Fruit fly (Drosophila melanogaster) whole organism, embryonic: Measurements from ENCODE around the gene Alh.

Experiments used
- Abd-B ChIP-seq: fragments of 200-800 bp; sonication (Bioruptor generic); optimal IDR thresholded peaks from 2 replicates; lab custom pipeline; 2018; ENCODE audit warnings: missing biosample characterization, mild to moderate bottlenecking, missing genetic modification characterization, moderate library complexity
- BtbVII ChIP-seq: fragments of 200-800 bp; sonication (Bioruptor generic); optimal IDR thresholded peaks from 3 replicates; lab custom pipeline; 2017; ENCODE audit warnings: missing biosample characterization, mild to moderate bottlenecking, missing genetic modification characterization
- CG10209 ChIP-seq: fragments of 200-800 bp; sonication (Bioruptor generic); optimal IDR thresholded peaks from 3 replicates; lab custom pipeline; 2017; ENCODE audit warnings: missing biosample characterization, mild to moderate bottlenecking, missing genetic modification characterization, missing genetic modification reagents
- CG11696 ChIP-seq: fragments of 200-800 bp; sonication (Bioruptor generic); IDR thresholded peaks from 2 replicates; pipeline ENCODE4 v1.3.6; 2022; ENCODE audit warnings: missing biosample characterization, missing genetic modification characterization
- CG13775 ChIP-seq: fragments of 200-800 bp; sonication (Bioruptor generic); optimal IDR thresholded peaks from 3 replicates; lab custom pipeline; 2017; ENCODE audit warnings: missing biosample characterization, mild to moderate bottlenecking, missing genetic modification characterization
- CG15514 ChIP-seq: fragments of 200-800 bp; sonication (Bioruptor generic); optimal IDR thresholded peaks from 3 replicates; lab custom pipeline; 2017; ENCODE audit warnings: missing biosample characterization, missing genetic modification characterization, mild to moderate bottlenecking, moderate library complexity, missing genetic modification reagents
- CG15696 ChIP-seq: fragments of 200-800 bp; sonication (Bioruptor generic); optimal IDR thresholded peaks from 2 replicates; lab custom pipeline; 2019; ENCODE audit warnings: missing biosample characterization, mild to moderate bottlenecking, missing genetic modification characterization, moderate library complexity
- CG17359 ChIP-seq: fragments of 200-800 bp; sonication (Bioruptor generic); optimal IDR thresholded peaks from 3 replicates; lab custom pipeline; 2018; ENCODE audit warnings: missing biosample characterization, mild to moderate bottlenecking, missing genetic modification characterization, moderate library complexity
- CG17361 ChIP-seq: fragments of 200-800 bp; sonication (Bioruptor generic); IDR thresholded peaks from 3 replicates; pipeline ENCODE4 v1.3.6; 2022; ENCODE audit warnings: missing biosample characterization, missing genetic modification characterization
- CG2712 ChIP-seq: fragments of 200-800 bp; optimal IDR thresholded peaks from 3 replicates; lab custom pipeline; 2019; ENCODE audit warnings: missing biosample characterization, mild to moderate bottlenecking, missing genetic modification characterization, moderate library complexity
- CG31224 ChIP-seq: fragments of 200-800 bp; sonication (Bioruptor generic); IDR thresholded peaks from 2 replicates; pipeline ENCODE4 v1.3.6; 2022; ENCODE audit warnings: missing biosample characterization, missing genetic modification characterization
- CG33213 ChIP-seq: fragments of 200-800 bp; sonication (Bioruptor generic); optimal IDR thresholded peaks from 3 replicates; lab custom pipeline; 2016; ENCODE audit warnings: missing biosample characterization, missing genetic modification characterization
- CG4730 ChIP-seq: fragments of 200-800 bp; sonication (Bioruptor generic); IDR thresholded peaks from 2 replicates; pipeline ENCODE4 v1.3.6; 2022; ENCODE audit warnings: missing biosample characterization, missing genetic modification characterization
- CG4820 ChIP-seq: fragments of 200-800 bp; sonication (Bioruptor generic); optimal IDR thresholded peaks from 3 replicates; lab custom pipeline; 2016; ENCODE audit warnings: missing biosample characterization, missing genetic modification characterization
- CG4854 ChIP-seq: fragments of 200-800 bp; sonication (Bioruptor generic); optimal IDR thresholded peaks from 2 replicates; lab custom pipeline; 2016; ENCODE audit warnings: missing biosample characterization, missing genetic modification characterization, inconsistent platforms
- CG6689 ChIP-seq: fragments of 200-800 bp; sonication (Bioruptor generic); IDR thresholded peaks from 2 replicates; pipeline ENCODE4 v1.3.6; 2022; ENCODE audit warnings: missing biosample characterization, missing genetic modification characterization
- CG7556 ChIP-seq: fragments of 200-800 bp; sonication (Bioruptor generic); optimal IDR thresholded peaks from 2 replicates; lab custom pipeline; 2017; ENCODE audit warnings: missing biosample characterization, mild to moderate bottlenecking, missing genetic modification characterization
- CG7786 ChIP-seq: fragments of 200-800 bp; sonication (Bioruptor generic); optimal IDR thresholded peaks from 2 replicates; lab custom pipeline; 2016; ENCODE audit warnings: missing biosample characterization, missing genetic modification characterization
- Dll ChIP-seq: fragments of 200-800 bp; sonication (Bioruptor generic); IDR thresholded peaks from 4 replicates; pipeline ENCODE4 v1.3.6; 2022; ENCODE audit warnings: missing biosample characterization, missing genetic modification characterization; ENCODE audit not compliant: partially characterized antibody
- Dp ChIP-seq: fragments of 200-800 bp; sonication (Bioruptor generic); optimal IDR thresholded peaks from 2 replicates; lab custom pipeline; 2018; ENCODE audit warnings: missing biosample characterization, mild to moderate bottlenecking, missing genetic modification characterization, moderate library complexity
- Dref ChIP-seq: fragments of 200-800 bp; sonication (Bioruptor generic); IDR thresholded peaks from 2 replicates; pipeline ENCODE4 v1.3.6; 2022; ENCODE audit warnings: missing biosample characterization, missing genetic modification characterization
- GATAe ChIP-seq: fragments of 200-800 bp; sonication (Bioruptor generic); conservative IDR thresholded peaks from 2 replicates; pipeline ENCODE4 v1.3.6; 2022; ENCODE audit warnings: missing biosample characterization, missing genetic modification characterization
- HHEX ChIP-seq: fragments of 200-800 bp; sonication (Bioruptor generic); optimal IDR thresholded peaks from 3 replicates; lab custom pipeline; 2017; ENCODE audit warnings: missing biosample characterization, mild to moderate bottlenecking, missing genetic modification characterization, missing genetic modification reagents
- Hey ChIP-seq: fragments of 200-800 bp; sonication (Bioruptor generic); optimal IDR thresholded peaks from 3 replicates; lab custom pipeline; 2018; ENCODE audit warnings: missing biosample characterization, mild to moderate bottlenecking, missing genetic modification characterization
- Hmr ChIP-seq: fragments of 200-800 bp; sonication (Bioruptor generic); optimal IDR thresholded peaks from 3 replicates; lab custom pipeline; 2017; ENCODE audit warnings: mild to moderate bottlenecking, missing biosample characterization, missing genetic modification reagents, missing genetic modification characterization
- Hr3 ChIP-seq: fragments of 200-800 bp; sonication (Bioruptor generic); optimal IDR thresholded peaks from 3 replicates; lab custom pipeline; 2016; ENCODE audit warnings: missing biosample characterization, missing genetic modification characterization
- MBD-R2 ChIP-seq: fragments of 200-800 bp; sonication (Bioruptor generic); IDR thresholded peaks from 2 replicates; pipeline ENCODE4 v1.3.6; 2022; ENCODE audit warnings: missing biosample characterization, missing genetic modification characterization
- NFAT ChIP-seq: fragments of 200-800 bp; sonication (Bioruptor generic); IDR thresholded peaks from 2 replicates; pipeline ENCODE4 v1.3.6; 2022; ENCODE audit warnings: missing biosample characterization, missing genetic modification characterization
- Side ChIP-seq: fragments of 200-800 bp; sonication (Bioruptor generic); optimal IDR thresholded peaks from 2 replicates; lab custom pipeline; 2016; ENCODE audit warnings: missing biosample characterization, missing genetic modification characterization
- TFAM ChIP-seq: fragments of 200-800 bp; sonication (Bioruptor generic); optimal IDR thresholded peaks from 2 replicates; lab custom pipeline; 2017; ENCODE audit warnings: missing biosample characterization, missing genetic modification characterization, inconsistent platforms
- ac ChIP-seq: fragments of 200-800 bp; sonication (Bioruptor generic); optimal IDR thresholded peaks from 3 replicates; lab custom pipeline; 2017; ENCODE audit warnings: missing biosample characterization, mild to moderate bottlenecking, missing genetic modification characterization
- al ChIP-seq: fragments of 200-800 bp; sonication (Bioruptor generic); IDR thresholded peaks from 2 replicates; pipeline ENCODE4 v1.3.6; 2022; ENCODE audit warnings: missing biosample characterization, missing genetic modification characterization
- aop ChIP-seq: fragments of 200-800 bp; sonication (Bioruptor generic); IDR thresholded peaks from 2 replicates; pipeline ENCODE4 v1.3.6; 2022; ENCODE audit warnings: missing biosample characterization, missing genetic modification characterization
- bowl ChIP-seq: fragments of 200-800 bp; sonication (Bioruptor generic); IDR thresholded peaks from 2 replicates; pipeline ENCODE4 v1.3.6; 2022; ENCODE audit warnings: missing biosample characterization, missing genetic modification characterization
- da ChIP-seq: fragments of 200-800 bp; sonication (Bioruptor generic); optimal IDR thresholded peaks from 2 replicates; lab custom pipeline; 2016; ENCODE audit warnings: missing biosample characterization, missing genetic modification characterization
- disco-r ChIP-seq: fragments of 200-800 bp; sonication (Bioruptor generic); optimal IDR thresholded peaks from 2 replicates; lab custom pipeline; 2016; ENCODE audit warnings: missing biosample characterization, missing genetic modification characterization
- fd3F ChIP-seq: fragments of 200-800 bp; sonication (Bioruptor generic); optimal IDR thresholded peaks from 2 replicates; lab custom pipeline; 2018; ENCODE audit warnings: missing biosample characterization, mild to moderate bottlenecking, missing genetic modification characterization, moderate library complexity
- grau ChIP-seq: fragments of 200-800 bp; optimal IDR thresholded peaks from 3 replicates; lab custom pipeline; 2019; ENCODE audit warnings: missing biosample characterization, mild to moderate bottlenecking, missing genetic modification characterization, moderate library complexity
- hb ChIP-seq: fragments of 200-800 bp; sonication (Bioruptor generic); IDR thresholded peaks from 3 replicates; pipeline ENCODE4 v1.3.6; 2022; ENCODE audit warnings: missing biosample characterization, missing genetic modification characterization; ENCODE audit not compliant: partially characterized antibody
- hkb ChIP-seq, 2 experiments: fragments of 200-800 bp in 1 of 2; fragments of >200 bp in 1 of 2; sonication (Bioruptor generic) in 1 of 2; IDR thresholded peaks in 1 of 2; optimal IDR thresholded peaks in 1 of 2; 2 replicates each; pipeline versions ENCODE4 v1.3.6 to Lab custom; 2017 to 2022; ENCODE audit warnings: missing biosample characterization in 1 of 2, missing genetic modification characterization in 1 of 2
- hth ChIP-seq: fragments of >200 bp; optimal IDR thresholded peaks from 2 replicates; lab custom pipeline; 2017; ENCODE audit warnings: inconsistent platforms
- peb ChIP-seq: fragments of 200-800 bp; sonication (Bioruptor generic); IDR thresholded peaks from 2 replicates; pipeline ENCODE4 v1.3.6; 2022; ENCODE audit warnings: missing biosample characterization, missing genetic modification characterization
- row ChIP-seq: fragments of 200-800 bp; sonication (Bioruptor generic); IDR thresholded peaks from 3 replicates; pipeline ENCODE4 v1.3.6; 2022; ENCODE audit warnings: missing biosample characterization, missing genetic modification characterization
- sisA ChIP-seq: fragments of 200-800 bp; sonication (Bioruptor generic); IDR thresholded peaks from 2 replicates; pipeline ENCODE4 v1.3.6; 2022; ENCODE audit warnings: missing biosample characterization, missing genetic modification characterization
- slbo ChIP-seq: fragments of 200-800 bp; sonication (Bioruptor generic); IDR thresholded peaks from 2 replicates; pipeline ENCODE4 v1.3.6; 2022; ENCODE audit warnings: missing biosample characterization, missing genetic modification characterization
- so ChIP-seq: fragments of 200-800 bp; sonication (Bioruptor generic); IDR thresholded peaks from 3 replicates; pipeline ENCODE4 v1.3.6; 2022; ENCODE audit warnings: missing biosample characterization, missing genetic modification characterization
- tup ChIP-seq: fragments of 200-800 bp; sonication (Bioruptor generic); optimal IDR thresholded peaks from 2 replicates; lab custom pipeline; 2016; ENCODE audit warnings: missing biosample characterization, mild to moderate bottlenecking, missing genetic modification characterization, moderate library complexity
- unpg ChIP-seq: fragments of 200-800 bp; sonication (Bioruptor generic); optimal IDR thresholded peaks from 3 replicates; lab custom pipeline; 2018; ENCODE audit warnings: missing biosample characterization, mild to moderate bottlenecking, missing genetic modification characterization, moderate library complexity
- usp ChIP-seq: fragments of >200 bp; optimal IDR thresholded peaks from 2 replicates; lab custom pipeline; 2017; ENCODE audit warnings: missing biosample characterization, missing genetic modification characterization
- wek ChIP-seq: fragments of 200-800 bp; sonication (Bioruptor generic); optimal IDR thresholded peaks from 3 replicates; lab custom pipeline; 2018; ENCODE audit warnings: missing biosample characterization, mild to moderate bottlenecking, missing genetic modification characterization, moderate library complexity
- zen ChIP-seq: fragments of 200-800 bp; sonication (Bioruptor generic); optimal IDR thresholded peaks from 3 replicates; lab custom pipeline; 2018; ENCODE audit warnings: missing biosample characterization, mild to moderate bottlenecking, missing genetic modification characterization, moderate library complexity

The Alh gene

DNA sequence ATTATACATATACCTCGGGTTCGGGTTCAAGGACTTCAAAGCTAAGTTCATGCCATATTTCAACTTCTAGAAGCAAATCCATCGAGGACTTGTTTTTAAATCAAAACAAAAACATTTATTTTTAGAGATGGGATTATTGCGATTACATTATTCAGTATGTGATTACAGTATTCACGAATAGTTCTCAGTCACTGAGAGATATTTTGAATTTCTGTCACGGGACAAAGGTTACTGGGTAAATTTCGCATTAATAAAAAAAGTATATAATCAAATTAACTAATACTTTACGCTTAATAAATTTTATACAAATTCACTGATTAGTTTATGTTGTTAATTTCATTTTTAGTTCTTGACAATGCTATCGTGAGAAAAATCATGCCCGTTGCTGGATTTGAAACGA is 30.4 kb downstream of the Alh start (continued):
- TF ChIP-seq NFAT (GFP tag; lab: Robert Waterston, UW) = peak; percentile 37; the same call in 1 of the 2 replicates
- no peak for TF ChIP-seq Side (GFP tag; lab: Kevin White, UChicago)
- no peak for TF ChIP-seq Abd-B (GFP tag; lab: Kevin White, UChicago)
- TF ChIP-seq MBD-R2 = peak; percentile 70
- TF ChIP-seq hth (lab: Kevin White, UChicago) = no peak
- peak; percentile 44 for TF ChIP-seq CG2712 (tag; lab: Kevin White, UChicago)
- no peak for TF ChIP-seq tup (GFP tag; lab: Kevin White, UChicago)
- no peak for TF ChIP-seq TFAM (GFP tag; lab: Kevin White, UChicago)
- TF ChIP-seq CG4854 (GFP tag; lab: Kevin White, UChicago) = no peak
- no peak for TF ChIP-seq CG6689 (GFP tag; lab: Robert Waterston, UW)
- TF ChIP-seq Hr3 (GFP tag; lab: Kevin White, UChicago) = no peak
- TF ChIP-seq bowl = no peak
- TF ChIP-seq Hmr (GFP tag; lab: Kevin White, UChicago) = no peak
- TF ChIP-seq unpg (GFP tag; lab: Kevin White, UChicago) = peak; percentile 8
- TF ChIP-seq CG17361 (GFP tag; lab: Robert Waterston, UW) = peak; percentile 42; the same call in 1 of the 3 replicates
- no peak for TF ChIP-seq disco-r (GFP tag; lab: Kevin White, UChicago)
- no peak for TF ChIP-seq CG15696 (tag; lab: Kevin White, UChicago)
- peak; percentile 95 for TF ChIP-seq CG15514 (GFP tag; lab: Kevin White, UChicago)
- peak; percentile 31 for TF ChIP-seq grau (tag; lab: Kevin White, UChicago)
- no peak for TF ChIP-seq peb (GFP tag; lab: Robert Waterston, UW)
- no peak for TF ChIP-seq usp (GFP tag; lab: Kevin White, UChicago)
- no peak for TF ChIP-seq HHEX (GFP tag; lab: Kevin White, UChicago)
- peak; percentile 34; the same call in 2 of the 4 replicates for TF ChIP-seq Dll
- TF ChIP-seq so (GFP tag; lab: Robert Waterston, UW) = no peak
- no peak for TF ChIP-seq CG17359 (tag; lab: Kevin White, UChicago)
- no peak for TF ChIP-seq CG10209
- peak; percentile 91 for TF ChIP-seq row (GFP tag; lab: Robert Waterston, UW)
- TF ChIP-seq BtbVII (GFP tag; lab: Kevin White, UChicago) = no peak
- 0 out of 2 replicates have a peak, but pooled peaks have one; percentile 12 for TF ChIP-seq sisA (GFP tag; lab: Robert Waterston, UW)
- peak; percentile 1 for TF ChIP-seq zen (tag; lab: Kevin White, UChicago)
- no peak for TF ChIP-seq hkb (optimal IDR thresholded peaks at IDR 0.05; lab: Kevin White, UChicago)
- 0 out of 2 replicates have a peak, but pooled peaks have one; percentile 14 for TF ChIP-seq hkb (GFP tag; IDR thresholded peaks at IDR 0.05; lab: Robert Waterston, UW)
- TF ChIP-seq CG4820 (GFP tag; lab: Kevin White, UChicago) = no peak
- peak; percentile 60 for TF ChIP-seq Dref (GFP tag; lab: Robert Waterston, UW)
- no peak for TF ChIP-seq CG31224 (GFP tag; lab: Robert Waterston, UW)
- no peak for TF ChIP-seq wek
- TF ChIP-seq CG7556 = no peak
- no peak for TF ChIP-seq ac (GFP tag; lab: Kevin White, UChicago)
- no peak for TF ChIP-seq CG11696 (GFP tag; lab: Robert Waterston, UW)
- no peak for TF ChIP-seq al (GFP tag; lab: Robert Waterston, UW)
- no peak for TF ChIP-seq aop (GFP tag; lab: Robert Waterston, UW)
- TF ChIP-seq CG7786 (GFP tag; lab: Kevin White, UChicago) = no peak
- no peak for TF ChIP-seq CG33213 (GFP tag; lab: Kevin White, UChicago)
- no peak for TF ChIP-seq fd3F (GFP tag; lab: Kevin White, UChicago)
- TF ChIP-seq CG4730 (GFP tag; lab: Robert Waterston, UW) = no peak
- peak; percentile 61 for TF ChIP-seq slbo (GFP tag; lab: Robert Waterston, UW)
- TF ChIP-seq CG13775 (GFP tag; lab: Kevin White, UChicago) = no peak
- TF ChIP-seq GATAe (GFP tag; lab: Robert Waterston, UW) = no peak
- no peak for TF ChIP-seq Dp (GFP tag; lab: Kevin White, UChicago)
- TF ChIP-seq da = no peak
- no peak for TF ChIP-seq hb (GFP tag; lab: Robert Waterston, UW)
- TF ChIP-seq Hey = no peak
